Fruit fly (Drosophila melanogaster) whole organism, prepupa: Measurements from ENCODE around the gene CG9107.

Source experiments
- CG10631 ChIP-seq: fragments of 200-800 bp; sonication (Bioruptor generic); optimal IDR thresholded peaks from 2 replicates; lab custom pipeline; 2016; ENCODE audit warnings: missing biosample characterization, missing genetic modification characterization
- CG10669 ChIP-seq: fragments of 200-800 bp; sonication (Bioruptor generic); optimal IDR thresholded peaks from 3 replicates; lab custom pipeline; 2018; ENCODE audit warnings: missing biosample characterization, mild to moderate bottlenecking, missing genetic modification characterization, moderate library complexity
- CG11294 ChIP-seq: fragments of 200-800 bp; sonication (Bioruptor generic); IDR thresholded peaks from 2 replicates; pipeline ENCODE4 v1.3.6; 2022; ENCODE audit warnings: missing biosample characterization, missing genetic modification characterization
- CG11902 ChIP-seq: fragments of 200-800 bp; sonication (Bioruptor generic); optimal IDR thresholded peaks from 3 replicates; lab custom pipeline; 2016; ENCODE audit warnings: missing biosample characterization, missing genetic modification characterization
- CG15336 ChIP-seq: fragments of 200-800 bp; sonication (Bioruptor generic); IDR thresholded peaks from 2 replicates; pipeline ENCODE4 v1.3.6; 2022; ENCODE audit warnings: missing biosample characterization, missing genetic modification characterization
- CG1621 ChIP-seq: fragments of 200-800 bp; sonication (Bioruptor generic); optimal IDR thresholded peaks from 3 replicates; lab custom pipeline; 2018; ENCODE audit warnings: missing biosample characterization, mild to moderate bottlenecking, missing genetic modification characterization
- CG16779 ChIP-seq: fragments of 200-800 bp; sonication (Bioruptor generic); optimal IDR thresholded peaks from 3 replicates; lab custom pipeline; 2017; ENCODE audit warnings: missing biosample characterization, mild to moderate bottlenecking, missing genetic modification characterization
- CG3032 ChIP-seq: fragments of 200-800 bp; optimal IDR thresholded peaks from 2 replicates; lab custom pipeline; 2019; ENCODE audit warnings: missing biosample characterization, mild to moderate bottlenecking, missing genetic modification characterization, moderate library complexity
- CG31627 ChIP-seq: fragments of 200-800 bp; sonication (Bioruptor generic); optimal IDR thresholded peaks from 3 replicates; lab custom pipeline; 2016; ENCODE audit warnings: missing biosample characterization, missing genetic modification characterization
- CG32006 ChIP-seq: fragments of 200-800 bp; sonication (Bioruptor generic); optimal IDR thresholded peaks from 3 replicates; lab custom pipeline; 2017; ENCODE audit warnings: missing biosample characterization, mild to moderate bottlenecking, missing genetic modification characterization
- CG34406 ChIP-seq: fragments of 200-800 bp; sonication (Bioruptor generic); optimal IDR thresholded peaks from 3 replicates; lab custom pipeline; 2016; ENCODE audit warnings: missing biosample characterization, missing genetic modification characterization
- CG3919 ChIP-seq: fragments of 200-800 bp; sonication (Bioruptor generic); optimal IDR thresholded peaks from 3 replicates; lab custom pipeline; 2016; ENCODE audit warnings: missing biosample characterization, missing genetic modification characterization
- CG4318 ChIP-seq: fragments of 200-800 bp; sonication (Bioruptor generic); optimal IDR thresholded peaks from 3 replicates; lab custom pipeline; 2017; ENCODE audit warnings: missing biosample characterization, mild to moderate bottlenecking, missing genetic modification characterization
- CG6163 ChIP-seq: fragments of 200-800 bp; sonication (Bioruptor generic); IDR thresholded peaks from 3 replicates; pipeline ENCODE4 v1.3.6; 2022; ENCODE audit warnings: missing biosample characterization, missing genetic modification characterization
- CG6276 ChIP-seq: fragments of 200-800 bp; sonication (Bioruptor generic); optimal IDR thresholded peaks from 2 replicates; lab custom pipeline; 2017; ENCODE audit warnings: missing biosample characterization, mild to moderate bottlenecking, missing genetic modification characterization
- CG6854 ChIP-seq: fragments of 200-800 bp; sonication (Bioruptor generic); optimal IDR thresholded peaks from 2 replicates; lab custom pipeline; 2017; ENCODE audit warnings: missing biosample characterization, mild to moderate bottlenecking, missing genetic modification characterization
- CG7368 ChIP-seq: fragments of 200-800 bp; sonication (Bioruptor generic); optimal IDR thresholded peaks from 3 replicates; lab custom pipeline; 2016; ENCODE audit warnings: missing biosample characterization, missing genetic modification characterization
- CG8119 ChIP-seq: fragments of 200-800 bp; sonication (Bioruptor generic); IDR thresholded peaks from 3 replicates; pipeline ENCODE4 v1.3.6; 2022; ENCODE audit warnings: missing biosample characterization, missing genetic modification characterization
- CG8319 ChIP-seq: fragments of 200-800 bp; sonication (Bioruptor generic); optimal IDR thresholded peaks from 3 replicates; lab custom pipeline; 2016; ENCODE audit warnings: missing biosample characterization, missing genetic modification characterization
- CG8632 ChIP-seq: fragments of 200-800 bp; sonication (Bioruptor generic); optimal IDR thresholded peaks from 3 replicates; lab custom pipeline; 2016; ENCODE audit warnings: missing biosample characterization, missing genetic modification characterization
- CG9139 ChIP-seq: fragments of 200-800 bp; sonication (Bioruptor generic); optimal IDR thresholded peaks from 3 replicates; lab custom pipeline; 2017; ENCODE audit warnings: missing biosample characterization, mild to moderate bottlenecking, missing genetic modification characterization
- Eip75B ChIP-seq: fragments of 200-800 bp; sonication (Bioruptor generic); optimal IDR thresholded peaks from 3 replicates; lab custom pipeline; 2016; ENCODE audit warnings: missing biosample characterization, missing genetic modification characterization
- Eip78C ChIP-seq: fragments of 200-800 bp; sonication (Bioruptor generic); peaks from one replicate; lab custom pipeline; 2016; ENCODE audit warnings: missing biosample characterization, missing genetic modification characterization
- Ets21C ChIP-seq: fragments of 200-800 bp; sonication (Bioruptor generic); optimal IDR thresholded peaks from 3 replicates; lab custom pipeline; 2016; ENCODE audit warnings: missing biosample characterization, missing genetic modification characterization
- Ets96B ChIP-seq: fragments of 200-800 bp; optimal IDR thresholded peaks from 2 replicates; lab custom pipeline; 2019; ENCODE audit warnings: missing biosample characterization, mild to moderate bottlenecking, missing genetic modification characterization, moderate library complexity
- Gug ChIP-seq: fragments of 200-800 bp; sonication (Bioruptor generic); IDR thresholded peaks from 2 replicates; pipeline ENCODE4 v1.3.6; 2022; ENCODE audit warnings: missing biosample characterization, missing genetic modification characterization
- Hr38 ChIP-seq: sonication (Bioruptor generic); optimal IDR thresholded peaks from 2 replicates; lab custom pipeline; 2016; ENCODE audit warnings: missing biosample characterization, missing genetic modification characterization
- Hr39 ChIP-seq: fragments of 200-800 bp; sonication (Bioruptor generic); optimal IDR thresholded peaks from 2 replicates; lab custom pipeline; 2016; ENCODE audit warnings: missing biosample characterization, missing genetic modification characterization
- Hr4 ChIP-seq: fragments of 200-800 bp; sonication (Bioruptor generic); optimal IDR thresholded peaks from 3 replicates; lab custom pipeline; 2016; ENCODE audit warnings: missing biosample characterization, missing genetic modification characterization
- Lpt ChIP-seq: fragments of 200-800 bp; sonication (Bioruptor generic); optimal IDR thresholded peaks from 3 replicates; lab custom pipeline; 2016; ENCODE audit warnings: missing biosample characterization, missing genetic modification characterization
- Met ChIP-seq: fragments of 200-800 bp; sonication (Bioruptor generic); optimal IDR thresholded peaks from 3 replicates; lab custom pipeline; 2016; ENCODE audit warnings: missing biosample characterization, missing genetic modification characterization
- OdsH ChIP-seq: fragments of 200-800 bp; sonication (Bioruptor generic); optimal IDR thresholded peaks from 3 replicates; lab custom pipeline; 2016; ENCODE audit warnings: missing biosample characterization, missing genetic modification characterization
- Smox ChIP-seq: fragments of 200-800 bp; sonication (Bioruptor generic); optimal IDR thresholded peaks from 3 replicates; lab custom pipeline; 2016; ENCODE audit warnings: missing biosample characterization, missing genetic modification characterization
- Sox102F ChIP-seq: fragments of 200-800 bp; sonication (Bioruptor generic); optimal IDR thresholded peaks from 2 replicates; lab custom pipeline; 2016; ENCODE audit warnings: missing biosample characterization, mild to moderate bottlenecking, missing genetic modification characterization
- Sox14 ChIP-seq: fragments of 200-800 bp; sonication (Bioruptor generic); optimal IDR thresholded peaks from 3 replicates; lab custom pipeline; 2016; ENCODE audit warnings: missing biosample characterization, missing genetic modification characterization
- Sox15 ChIP-seq: fragments of 200-800 bp; sonication (Bioruptor generic); optimal IDR thresholded peaks from 3 replicates; lab custom pipeline; 2016; ENCODE audit warnings: missing biosample characterization, missing genetic modification characterization
- achi ChIP-seq: fragments of 200-800 bp; sonication (Bioruptor generic); optimal IDR thresholded peaks from 3 replicates; lab custom pipeline; 2016; ENCODE audit warnings: missing biosample characterization, missing genetic modification characterization
- acj6 ChIP-seq: fragments of 200-800 bp; sonication (Bioruptor generic); optimal IDR thresholded peaks from 3 replicates; lab custom pipeline; 2016; ENCODE audit warnings: missing biosample characterization, missing genetic modification characterization
- cyc ChIP-seq: fragments of 200-800 bp; sonication (Bioruptor generic); optimal IDR thresholded peaks from 3 replicates; lab custom pipeline; 2016; ENCODE audit warnings: missing biosample characterization, missing genetic modification characterization
- dac ChIP-seq: fragments of 200-800 bp; sonication (Bioruptor generic); optimal IDR thresholded peaks from 2 replicates; lab custom pipeline; 2017; ENCODE audit warnings: missing biosample characterization, mild to moderate bottlenecking, missing genetic modification characterization
- dsx ChIP-seq: fragments of 200-800 bp; optimal IDR thresholded peaks from 3 replicates; lab custom pipeline; 2019; ENCODE audit warnings: missing biosample characterization, mild to moderate bottlenecking, missing genetic modification characterization, moderate library complexity; ENCODE audit not compliant: poor library complexity, severe bottlenecking
- esn ChIP-seq: fragments of 200-800 bp; sonication (Bioruptor generic); optimal IDR thresholded peaks from 2 replicates; lab custom pipeline; 2016; ENCODE audit warnings: missing biosample characterization, mild to moderate bottlenecking, missing genetic modification characterization, moderate library complexity
- fd59A ChIP-seq: fragments of 200-800 bp; sonication (Bioruptor generic); optimal IDR thresholded peaks from 2 replicates; lab custom pipeline; 2017; ENCODE audit warnings: missing biosample characterization, mild to moderate bottlenecking, missing genetic modification characterization, missing genetic modification reagents
- fd85E ChIP-seq: fragments of 200-800 bp; sonication (Bioruptor generic); optimal IDR thresholded peaks from 3 replicates; lab custom pipeline; 2016; ENCODE audit warnings: missing biosample characterization, missing genetic modification characterization
- fkh ChIP-seq: fragments of 200-800 bp; sonication (Bioruptor generic); optimal IDR thresholded peaks from 3 replicates; lab custom pipeline; 2017; ENCODE audit warnings: missing biosample characterization, mild to moderate bottlenecking, missing genetic modification characterization, moderate library complexity
- lz ChIP-seq: fragments of 200-800 bp; sonication (Bioruptor generic); optimal IDR thresholded peaks from 3 replicates; lab custom pipeline; 2016; ENCODE audit warnings: missing biosample characterization, missing genetic modification characterization
- net ChIP-seq: fragments of 200-800 bp; sonication (Bioruptor generic); optimal IDR thresholded peaks from 3 replicates; lab custom pipeline; 2016; ENCODE audit warnings: missing biosample characterization, missing genetic modification characterization
- pdm3 ChIP-seq: fragments of 200-800 bp; sonication (Bioruptor generic); optimal IDR thresholded peaks from 3 replicates; lab custom pipeline; 2016; ENCODE audit warnings: missing biosample characterization, missing genetic modification characterization
- salr ChIP-seq, 2 experiments: fragments of 200-800 bp; sonication (Bioruptor generic); optimal IDR thresholded peaks; 3 replicates each; lab custom pipeline; 2016 to 2018; ENCODE audit warnings: missing biosample characterization in 2 of 2, missing genetic modification characterization in 2 of 2, mild to moderate bottlenecking in 1 of 2
- spab ChIP-seq: fragments of 200-800 bp; sonication (Bioruptor generic); optimal IDR thresholded peaks from 2 replicates; lab custom pipeline; 2017; ENCODE audit warnings: missing biosample characterization, mild to moderate bottlenecking, missing genetic modification characterization, missing genetic modification reagents
- svp ChIP-seq: fragments of 200-800 bp; sonication (Bioruptor generic); peaks from one replicate; lab custom pipeline; 2016; ENCODE audit warnings: missing biosample characterization, missing genetic modification characterization
- topi ChIP-seq: fragments of 200-800 bp; sonication (Bioruptor generic); optimal IDR thresholded peaks from 3 replicates; lab custom pipeline; 2016; ENCODE audit warnings: missing biosample characterization, missing genetic modification characterization
- vri ChIP-seq: fragments of 200-800 bp; sonication (Bioruptor generic); optimal IDR thresholded peaks from 3 replicates; lab custom pipeline; 2016; ENCODE audit warnings: missing biosample characterization, mild to moderate bottlenecking, missing genetic modification characterization

Gene CG9107

DNA sequence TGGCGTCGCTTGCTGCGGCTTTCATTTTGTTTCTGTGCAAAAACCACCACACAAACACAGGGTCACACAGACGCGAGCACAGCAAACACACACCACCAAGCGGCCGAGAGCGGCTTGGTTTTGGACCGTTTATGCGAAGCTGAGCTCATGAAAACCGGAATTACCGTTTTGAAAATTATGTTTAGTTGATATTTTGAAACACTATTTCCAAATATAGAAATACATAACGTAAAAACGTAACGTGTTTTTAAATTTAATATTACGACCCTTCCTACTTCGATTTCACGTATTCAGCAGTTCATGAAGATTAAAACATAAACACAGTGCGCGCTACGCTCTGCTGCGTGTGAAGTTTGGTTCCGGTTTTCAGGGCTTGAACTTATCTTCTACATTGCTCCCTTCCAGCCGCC, 26.9 kb upstream of the CG9107 start:
- TF ChIP-seq fd59A (GFP tag; lab: Kevin White, UChicago) (peak; percentile 88), pdm3 (peak; percentile 96), Met (GFP tag; lab: Kevin White, UChicago) (peak; percentile 96), CG32006 (peak; percentile 97), Ets21C (GFP tag; lab: Kevin White, UChicago) (peak; percentile 88), fkh (GFP tag; lab: Kevin White, UChicago) (no peak), CG3032 (tag; lab: Kevin White, UChicago) (peak; percentile 93), CG34406 (GFP tag; lab: Kevin White, UChicago) (peak; percentile 96), CG11294 (GFP tag; lab: Robert Waterston, UW) (peak; percentile 91), CG1621 (tag; lab: Kevin White, UChicago) (peak; percentile 94), CG7368 (GFP tag; lab: Kevin White, UChicago) (peak; percentile 93), CG3919 (peak; percentile 97), CG11902 (GFP tag; lab: Kevin White, UChicago) (peak; percentile 79), Sox102F (GFP tag; lab: Kevin White, UChicago) (peak; percentile 97), achi (peak; percentile 96), Hr38 (GFP tag; lab: Kevin White, UChicago) (no peak), CG4318 (no peak), CG8632 (GFP tag; lab: Kevin White, UChicago) (peak; percentile 94), CG15336 (peak; percentile 99), Sox14 (peak; percentile 96), CG8319 (GFP tag; lab: Kevin White, UChicago) (peak; percentile 88), CG6276 (GFP tag; lab: Kevin White, UChicago) (peak; percentile 95), Gug (GFP tag; lab: Robert Waterston, UW) (peak; percentile 89), Ets96B (peak; percentile 95), CG10631 (peak; percentile 91), salr (GFP tag; optimal IDR thresholded peaks at IDR 0.05; lab: Kevin White, UChicago) (peak; percentile 90), dsx (GFP tag; lab: Kevin White, UChicago) (peak; percentile 94), Hr4 (GFP tag; lab: Kevin White, UChicago) (peak; percentile 97), Sox15 (GFP tag; lab: Kevin White, UChicago) (peak; percentile 82), svp (peak; percentile 98), fd85E (GFP tag; lab: Kevin White, UChicago) (peak; percentile 86), esn (GFP tag; lab: Kevin White, UChicago) (peak; percentile 98), Smox (GFP tag; lab: Kevin White, UChicago) (peak; percentile 96), CG6163 (GFP tag; lab: Robert Waterston, UW) (peak; percentile 98), CG10669 (GFP tag; lab: Kevin White, UChicago) (peak; percentile 89), acj6 (peak; percentile 94), CG8119 (GFP tag; lab: Robert Waterston, UW) (peak; percentile 98), topi (GFP tag; lab: Kevin White, UChicago) (peak; percentile 98), OdsH (GFP tag; lab: Kevin White, UChicago) (peak; percentile 95), net (peak; percentile 98), dac (GFP tag; lab: Kevin White, UChicago) (peak; percentile 92), CG31627 (GFP tag; lab: Kevin White, UChicago) (peak; percentile 94), cyc (GFP tag; lab: Kevin White, UChicago) (peak; percentile 93), CG9139 (peak; percentile 94), spab (GFP tag; lab: Kevin White, UChicago) (peak; percentile 90), vri (peak; percentile 96), Eip78C (GFP tag; lab: Kevin White, UChicago) (peak; percentile 99), Eip75B (peak; percentile 97), CG6854 (GFP tag; lab: Kevin White, UChicago) (peak; percentile 95), Lpt (GFP tag; lab: Kevin White, UChicago) (peak; percentile 92), lz (GFP tag; lab: Kevin White, UChicago) (peak; percentile 97), Hr39 (GFP tag; lab: Kevin White, UChicago) (peak; percentile 93), CG16779 (tag; lab: Kevin White, UChicago) (peak; percentile 94)
